Fruit fly (Drosophila melanogaster): ENCODE results near the gene hoe2.

Gene hoe2

DNA sequence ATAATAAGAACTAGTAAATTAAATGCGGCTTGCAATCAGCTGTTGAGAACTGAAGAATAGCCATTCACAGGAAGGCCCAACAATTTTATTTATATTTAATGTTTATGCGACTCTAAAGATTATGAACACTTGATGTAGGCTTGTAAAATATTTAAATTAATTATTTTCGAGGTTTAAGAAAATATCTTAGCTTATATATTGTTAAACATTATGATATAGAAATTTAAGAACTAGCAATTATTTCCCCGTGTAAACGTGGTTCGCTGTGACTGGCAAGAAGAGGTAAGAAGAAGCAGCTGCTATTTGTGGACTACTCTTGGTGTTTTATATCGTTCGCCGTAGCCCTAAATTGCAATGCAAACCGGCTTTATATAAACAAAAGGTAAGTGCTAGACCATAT lies 9.1 kb upstream of the hoe2 start, which contains the start of the genes mRpL24 and betaggt-I (continued):
- peak; percentile 77 for TF ChIP-seq MESR4 (GFP tag; optimal IDR thresholded peaks at IDR 0.05)
- peak; percentile 65; the same call in 2 of the 3 replicates for TF ChIP-seq z (GFP tag; IDR thresholded peaks at IDR 0.05)
- peak; percentile 94 for TF ChIP-seq Aef1 (GFP tag; IDR thresholded peaks at IDR 0.05)
- peak; percentile 93 for TF ChIP-seq salm (tag; optimal IDR thresholded peaks at IDR 0.05)
- TF ChIP-seq Med (GFP tag): peak; percentile 92
- TF ChIP-seq CG17186 (GFP tag; optimal IDR thresholded peaks at IDR 0.05): peak; percentile 36
- TF ChIP-seq trh (GFP tag; optimal IDR thresholded peaks at IDR 0.05): peak; percentile 89
- peak; percentile 88 for TF ChIP-seq sisA (GFP tag; IDR thresholded peaks at IDR 0.05)
- TF ChIP-seq slbo (GFP tag; IDR thresholded peaks at IDR 0.05): peak; percentile 97
- TF ChIP-seq fd102C (GFP tag; optimal IDR thresholded peaks at IDR 0.05): peak; percentile 72
- peak; percentile 95 for TF ChIP-seq dmrt99B (tag; optimal IDR thresholded peaks at IDR 0.05)
- peak; percentile 90 for TF ChIP-seq GATAe (GFP tag; conservative IDR thresholded peaks at IDR 0.05)
- peak; percentile 53 for TF ChIP-seq fd64A (GFP tag; optimal IDR thresholded peaks at IDR 0.05)
- peak; percentile 33 for TF ChIP-seq Sry-δ (GFP tag; optimal IDR thresholded peaks at IDR 0.05)
- peak; percentile 84 for TF ChIP-seq Doc2 (GFP tag; IDR thresholded peaks at IDR 0.05)
- peak; percentile 87 for TF ChIP-seq aop (GFP tag; IDR thresholded peaks at IDR 0.05)
- peak; percentile 97 for TF ChIP-seq E2f1 (GFP tag; IDR thresholded peaks at IDR 0.05)
- TF ChIP-seq CG13624 (GFP tag; optimal IDR thresholded peaks at IDR 0.05): peak; percentile 64
- TF ChIP-seq Neu2 (GFP tag; optimal IDR thresholded peaks at IDR 0.05; ENCODE audit: borderline replicate concordance): no peak
- peak; percentile 96 for TF ChIP-seq CG13894 (tag; optimal IDR thresholded peaks at IDR 0.05)
- peak in 1 of 2 experiments; percentile 73 for TF ChIP-seq insv (GFP tag; optimal IDR thresholded peaks at IDR 0.05)
- peak; percentile 97 for TF ChIP-seq CG17359 (tag; optimal IDR thresholded peaks at IDR 0.05)
- TF ChIP-seq CG13123 (GFP tag; optimal IDR thresholded peaks at IDR 0.05): peak; percentile 90
- peak; percentile 74 for TF ChIP-seq wek (GFP tag; optimal IDR thresholded peaks at IDR 0.05)
- TF ChIP-seq sob (GFP tag; IDR thresholded peaks at IDR 0.05): peak; percentile 97
- peak; percentile 89 for TF ChIP-seq slou (GFP tag; optimal IDR thresholded peaks at IDR 0.05)
- peak; percentile 94 for TF ChIP-seq Oli (tag; optimal IDR thresholded peaks at IDR 0.05)
- peak; percentile 80 for TF ChIP-seq maf-S (GFP tag; optimal IDR thresholded peaks at IDR 0.05)
- TF ChIP-seq gsb-n (tag; optimal IDR thresholded peaks at IDR 0.05): peak; percentile 96
- peak; percentile 94 for TF ChIP-seq Ets65A (GFP tag)
- peak; percentile 93 for TF ChIP-seq CG6765 (GFP tag; optimal IDR thresholded peaks at IDR 0.05)
- TF ChIP-seq CG11723 (GFP tag; optimal IDR thresholded peaks at IDR 0.05): no peak
- peak; percentile 94 for TF ChIP-seq so (GFP tag; IDR thresholded peaks at IDR 0.05)
- TF ChIP-seq kay (GFP tag; optimal IDR thresholded peaks at IDR 0.05): peak; percentile 94
- peak; percentile 97 for TF ChIP-seq CG5953 (GFP tag; IDR thresholded peaks at IDR 0.05)
- TF ChIP-seq hth (optimal IDR thresholded peaks at IDR 0.05): no peak
- TF ChIP-seq CG15011 (GFP tag; optimal IDR thresholded peaks at IDR 0.05): peak; percentile 90
- TF ChIP-seq CG11560 (tag; IDR thresholded peaks at IDR 0.05): peak; percentile 83
- TF ChIP-seq sim (GFP tag; IDR thresholded peaks at IDR 0.05): peak; percentile 92
- peak; percentile 38 to 94 for TF ChIP-seq crp (GFP tag; optimal IDR thresholded peaks at IDR 0.05)
- TF ChIP-seq ewg (GFP tag; optimal IDR thresholded peaks at IDR 0.05): peak; percentile 91
- peak; percentile 92 for TF ChIP-seq gsb (GFP tag; IDR thresholded peaks at IDR 0.05)
- peak; percentile 89 for TF ChIP-seq CG2202 (tag; optimal IDR thresholded peaks at IDR 0.05)
- TF ChIP-seq CG7372 (GFP tag; IDR thresholded peaks at IDR 0.05): peak; percentile 96
- peak; percentile 92 for TF ChIP-seq CG6175 (GFP tag; IDR thresholded peaks at IDR 0.05)
- TF ChIP-seq CG10147 (GFP tag; optimal IDR thresholded peaks at IDR 0.05): peak; percentile 96
- 0 out of 4 replicates have a peak, but pooled peaks have one; percentile 25 for TF ChIP-seq Dll (GFP tag; IDR thresholded peaks at IDR 0.05; ENCODE audit: partially characterized antibody)
- peak; percentile 98 for TF ChIP-seq CG8924 (tag; optimal IDR thresholded peaks at IDR 0.05)
- TF ChIP-seq dpn (GFP tag; optimal IDR thresholded peaks at IDR 0.05): peak; percentile 50 to 95
- TF ChIP-seq knrl (GFP tag; IDR thresholded peaks at IDR 0.05; ENCODE audit: partially characterized antibody): no peak; the same call in 2 of the 3 replicates
- peak; percentile 98 for TF ChIP-seq phol (tag; optimal IDR thresholded peaks at IDR 0.05)

All from whole organism, embryonic.